Worm (Caenorhabditis elegans): ENCODE data around the gene rbc-2.
A peak's percentile ranks its signal among the peaks of the same experiment; 100 is the strongest.

DNA sequence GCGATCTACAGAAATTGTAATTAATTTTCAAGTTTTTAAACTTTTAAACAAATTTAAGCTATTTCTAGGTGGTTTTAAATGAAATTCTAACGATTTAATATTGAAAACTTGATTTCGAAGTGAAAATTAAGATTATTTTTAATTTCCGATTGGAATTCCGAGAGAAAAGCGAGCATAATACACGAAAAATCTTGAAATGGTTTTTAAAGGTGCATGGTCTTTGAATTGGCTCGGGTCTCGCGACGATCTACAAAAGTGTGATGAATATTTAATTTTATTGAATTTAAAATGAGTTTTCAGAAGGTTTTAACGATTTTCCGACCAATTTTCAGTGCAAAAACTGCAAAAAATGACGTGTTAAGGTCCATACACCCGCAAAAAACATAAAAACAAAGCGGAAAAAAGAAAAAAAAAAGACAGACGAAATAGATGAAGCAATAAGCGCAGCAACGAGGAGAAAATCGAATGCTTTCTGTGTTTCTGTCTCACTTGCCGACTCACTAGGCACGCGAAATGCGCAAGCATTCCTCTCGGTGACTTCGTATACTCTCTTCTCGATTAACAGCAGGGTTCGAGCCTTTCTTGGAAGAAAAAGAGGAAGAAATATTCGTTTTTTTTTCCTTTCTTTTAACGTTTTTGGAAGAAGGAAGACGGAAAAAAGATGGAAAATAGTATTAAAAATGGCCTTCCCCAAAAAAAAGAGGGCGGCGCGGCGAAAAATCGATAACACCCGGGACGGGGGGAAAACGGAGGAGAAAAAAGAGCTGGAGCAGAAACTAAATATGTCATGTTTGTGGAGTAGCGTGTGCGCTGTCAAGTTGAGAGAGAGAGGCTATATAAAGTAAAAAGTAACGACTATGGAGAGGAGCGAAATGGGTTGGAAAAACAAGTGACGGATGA lies 48.1 kb upstream of the rbc-2 start:
- no peak for TF ChIP-seq alr-1 (tag; optimal IDR thresholded peaks at IDR 0.05; ENCODE audit: borderline replicate concordance)
- no peak for TF ChIP-seq pqm-1 (tag; optimal IDR thresholded peaks at IDR 0.05)
- peak; percentile 28 for TF ChIP-seq lin-15B (tag; optimal IDR thresholded peaks at IDR 0.05)
- peak; percentile 10 for TF ChIP-seq snpc-4 (tag; optimal IDR thresholded peaks at IDR 0.05)
- no peak for TF ChIP-seq elt-2 (tag; optimal IDR thresholded peaks at IDR 0.05)
- no peak for TF ChIP-seq nhr-11 (tag; optimal IDR thresholded peaks at IDR 0.05)
- no peak for TF ChIP-seq F16B12.6 (tag; optimal IDR thresholded peaks at IDR 0.05)
- no peak for TF ChIP-seq irx-1 (tag; optimal IDR thresholded peaks at IDR 0.05)
- no peak for TF ChIP-seq mab-9 (GFP tag; IDR thresholded peaks at IDR 0.05)
- TF ChIP-seq tbx-2 (tag; optimal IDR thresholded peaks at IDR 0.05), result peak; percentile 38
- peak; percentile 67 for TF ChIP-seq nhr-71 (tag; optimal IDR thresholded peaks at IDR 0.05)
